Fruit fly (Drosophila melanogaster) Kc167 (cell line): ENCODE results near the gene ThrRS.

Source experiments
- Myc ChIP-seq: fragments of >200 bp; optimal IDR thresholded peaks from 2 replicates; lab custom pipeline; 2017; ENCODE audit warnings: missing external identifiers
- Sin3A ChIP-seq: fragments of >200 bp; optimal IDR thresholded peaks from 2 replicates; lab custom pipeline; 2018; ENCODE audit warnings: missing external identifiers
- h ChIP-seq: fragments of >200 bp; optimal IDR thresholded peaks from 3 replicates; lab custom pipeline; 2018; ENCODE audit warnings: missing external identifiers
- insv ChIP-seq: fragments of >200 bp; optimal IDR thresholded peaks from 3 replicates; lab custom pipeline; 2018; ENCODE audit warnings: missing external identifiers
- psq ChIP-seq: fragments of >200 bp; optimal IDR thresholded peaks from 2 replicates; lab custom pipeline; 2017; ENCODE audit warnings: missing external identifiers
- ttk ChIP-seq: sonication (Bioruptor generic); optimal IDR thresholded peaks from 2 replicates; lab custom pipeline; 2017; ENCODE audit warnings: missing external identifiers

ThrRS gene

dm6 chr2L:12085010-12085409 is 18.5 kb upstream of the ThrRS start:
- TF ChIP-seq Sin3A (lab: Kevin White, UChicago) (no peak), h (lab: Kevin White, UChicago) (no peak), insv (lab: Kevin White, UChicago) (no peak), psq (no peak), Myc (lab: Kevin White, UChicago) (no peak), ttk (lab: Kevin White, UChicago) (no peak)

DNA sequence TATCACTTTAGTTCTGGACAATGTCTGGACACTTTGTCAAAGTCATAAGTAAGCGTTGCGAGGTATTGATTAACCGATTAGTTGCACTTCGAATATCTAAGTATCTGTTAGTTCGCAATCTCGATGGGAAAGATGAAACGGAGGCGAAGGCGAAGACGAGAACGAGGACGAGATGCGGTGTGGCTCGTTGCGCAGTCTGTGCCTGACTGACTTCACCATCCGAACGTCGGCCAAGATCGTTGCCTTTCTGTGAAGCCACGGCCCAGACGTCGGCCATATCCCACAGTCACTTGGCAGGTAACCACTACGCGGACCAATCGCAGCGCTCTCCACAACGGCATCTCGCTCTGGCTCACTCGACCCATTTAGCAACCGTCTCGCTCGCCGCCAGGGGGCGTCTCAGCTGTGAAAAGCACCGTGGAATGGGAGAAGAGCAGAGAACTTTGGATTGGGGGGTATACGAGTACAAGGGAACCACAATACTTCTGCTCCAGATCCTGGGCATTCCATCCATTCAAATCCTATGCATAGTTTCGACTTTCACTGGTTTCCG is 17.9 kb upstream of the ThrRS start, which contains the start of gene prd:
prd (minus strand) TSS at position 209 of the 553 bp plus-strand sequence.
- TF ChIP-seq psq: no peak
- TF ChIP-seq Sin3A (lab: Kevin White, UChicago): no peak
- no peak for TF ChIP-seq h (lab: Kevin White, UChicago)
- no peak for TF ChIP-seq Myc (lab: Kevin White, UChicago)
- TF ChIP-seq ttk (lab: Kevin White, UChicago): no peak
- no peak for TF ChIP-seq insv (lab: Kevin White, UChicago)

DNA sequence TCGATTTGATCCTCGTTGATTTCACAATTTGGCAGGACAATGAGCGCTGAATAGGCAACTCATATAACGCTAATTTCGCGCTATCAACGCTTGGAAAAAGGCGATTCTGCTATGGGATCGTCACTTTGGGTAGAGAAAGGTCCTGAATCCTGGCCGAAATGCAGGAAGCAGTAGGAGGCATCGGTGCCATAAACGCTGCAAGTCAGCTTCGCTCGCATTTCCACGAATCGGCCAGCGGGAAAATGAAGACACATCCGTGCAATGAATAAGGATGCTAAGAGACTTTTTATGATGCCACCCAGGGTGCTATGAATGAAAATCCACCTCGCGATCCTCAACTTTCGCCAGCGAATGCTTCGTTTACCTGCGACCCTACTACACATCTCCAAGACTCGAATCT is 16.1 kb upstream of the ThrRS start:
- TF ChIP-seq h (lab: Kevin White, UChicago) (no peak), ttk (lab: Kevin White, UChicago) (no peak), insv (lab: Kevin White, UChicago) (no peak), psq (no peak), Sin3A (lab: Kevin White, UChicago) (no peak)

DNA sequence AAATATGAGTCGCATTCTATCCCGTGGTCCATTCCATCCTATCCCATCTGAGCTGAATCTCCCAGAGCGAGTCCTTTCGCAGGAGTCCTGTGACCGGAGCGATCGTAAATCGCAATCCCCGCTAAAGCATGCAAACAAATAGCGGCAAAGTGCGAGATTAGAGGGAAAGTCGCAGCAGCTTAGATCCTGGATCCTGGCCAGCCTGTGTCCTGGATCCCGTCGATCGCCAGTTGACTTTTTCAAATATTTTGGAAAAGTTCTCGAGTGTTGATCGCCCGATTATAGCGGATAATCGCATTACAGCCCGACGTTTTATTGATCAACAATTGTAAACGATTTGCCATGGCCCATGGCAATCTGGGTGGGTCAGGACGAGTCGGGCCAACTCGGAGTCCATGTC is 14.4 kb upstream of the ThrRS start:
- TF ChIP-seq Myc (lab: Kevin White, UChicago) (no peak), insv (lab: Kevin White, UChicago) (no peak), ttk (lab: Kevin White, UChicago) (no peak), Sin3A (lab: Kevin White, UChicago) (no peak), h (lab: Kevin White, UChicago) (no peak), psq (no peak)

- no peak for TF ChIP-seq psq
- no peak for TF ChIP-seq ttk (lab: Kevin White, UChicago)
- no peak for TF ChIP-seq Sin3A (lab: Kevin White, UChicago)
- no peak for TF ChIP-seq Myc (lab: Kevin White, UChicago)
- no peak for TF ChIP-seq h (lab: Kevin White, UChicago)
- no peak for TF ChIP-seq insv (lab: Kevin White, UChicago)
Measured at dm6 chr2L:12091522-12091921, 12.0 kb upstream of the ThrRS start, which contains the start of gene Pex19. TSS of gene Pex19 (plus strand) at chr2L:12091822.

DNA sequence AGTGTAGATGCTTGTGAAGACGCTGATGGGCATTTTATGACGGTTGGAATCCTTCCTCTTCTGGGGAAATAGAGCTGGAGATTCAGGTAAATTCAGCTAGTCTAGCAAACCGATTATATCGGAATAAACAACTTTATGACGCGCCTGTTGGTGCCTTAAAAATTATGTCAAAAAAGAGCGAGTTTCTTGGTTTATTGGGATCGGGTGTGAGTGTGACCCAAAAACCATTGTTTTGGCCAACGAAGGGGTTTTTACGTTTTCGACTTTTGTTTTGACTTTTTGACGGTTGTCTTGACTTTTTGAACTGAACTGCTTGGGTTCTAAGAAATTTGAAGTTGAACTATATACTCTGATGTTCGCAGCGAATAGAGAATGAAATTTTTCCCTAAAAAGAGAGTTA is 11.5 kb upstream of the ThrRS start:
- TF ChIP-seq h (lab: Kevin White, UChicago): no peak
- no peak for TF ChIP-seq Myc (lab: Kevin White, UChicago)
- no peak for TF ChIP-seq Sin3A (lab: Kevin White, UChicago)
- TF ChIP-seq ttk (lab: Kevin White, UChicago): no peak
- TF ChIP-seq psq: no peak
- no peak for TF ChIP-seq insv (lab: Kevin White, UChicago)

DNA sequence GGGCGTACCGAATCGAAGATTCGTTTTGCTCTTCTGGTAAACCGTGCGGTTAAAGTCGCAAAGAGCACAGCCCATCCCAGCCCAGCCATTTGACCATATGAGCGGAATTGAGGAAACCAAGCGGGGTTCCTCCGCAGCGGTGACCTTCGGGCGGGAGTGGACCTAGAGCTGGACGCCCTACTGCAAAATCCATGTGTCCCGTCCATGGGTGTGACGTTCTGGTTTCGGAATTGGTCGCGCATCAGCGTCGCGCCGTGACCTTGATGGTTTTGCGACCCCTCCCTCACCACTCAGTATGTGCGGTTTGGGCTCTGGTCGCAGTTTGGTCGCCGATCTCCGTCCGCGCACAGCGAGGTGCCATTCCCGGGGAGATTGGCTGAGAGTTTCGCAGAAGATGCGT is 10.8 kb upstream of the ThrRS start:
- no peak for TF ChIP-seq ttk (lab: Kevin White, UChicago)
- no peak for TF ChIP-seq Sin3A (lab: Kevin White, UChicago)
- no peak for TF ChIP-seq insv (lab: Kevin White, UChicago)
- no peak for TF ChIP-seq psq
- TF ChIP-seq h (lab: Kevin White, UChicago): no peak
- no peak for TF ChIP-seq Myc (lab: Kevin White, UChicago)

dm6 chr2L:12093652-12094051 is 9.9 kb upstream of the ThrRS start:
- no peak for TF ChIP-seq ttk (lab: Kevin White, UChicago)

DNA sequence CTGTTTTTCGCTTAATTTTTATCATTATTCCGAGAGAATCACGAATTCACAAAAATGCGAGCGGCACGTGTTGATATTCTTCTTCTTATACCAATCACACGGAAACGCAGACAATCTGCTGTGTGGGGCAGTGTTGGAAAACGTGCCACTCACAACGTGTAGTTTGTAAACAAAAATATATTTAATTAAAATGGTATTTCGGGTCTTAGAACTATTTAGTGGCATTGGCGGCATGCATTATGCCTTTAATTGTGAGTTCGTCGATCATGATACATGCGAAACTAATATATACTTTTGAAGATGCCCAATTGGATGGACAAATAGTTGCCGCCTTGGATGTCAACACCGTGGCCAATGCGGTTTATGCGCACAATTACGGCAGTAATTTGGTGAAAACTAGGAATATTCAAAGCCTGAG is 7.1 kb upstream of the ThrRS start, which contains the start of the genes CG6712 and Mt2:
CG6712 (minus strand) TSS at position 116 of the 418 bp plus-strand sequence.
Mt2 (plus strand) TSS at position 130 of the 418 bp plus-strand sequence.
- no peak for TF ChIP-seq ttk (lab: Kevin White, UChicago)
- TF ChIP-seq Myc (lab: Kevin White, UChicago): no peak
- no peak for TF ChIP-seq h (lab: Kevin White, UChicago)

DNA sequence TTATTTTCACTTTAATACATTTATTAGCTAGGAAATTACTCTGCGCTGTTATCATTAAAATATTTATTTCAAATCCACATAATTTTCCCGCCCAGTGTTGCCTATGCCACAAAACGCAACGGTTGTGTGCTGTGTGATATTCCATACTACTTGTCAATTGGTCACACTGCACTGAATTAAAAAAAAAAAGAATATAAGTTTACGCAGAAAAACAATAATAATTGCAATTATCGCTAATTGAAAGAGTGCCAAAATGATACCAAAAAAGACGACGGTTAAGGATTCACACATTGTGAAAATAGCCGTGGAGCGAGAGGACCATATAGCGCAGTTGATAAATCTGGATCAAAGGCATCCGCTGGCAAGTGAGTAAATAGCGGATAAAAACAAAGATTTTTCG is 5.9 kb upstream of the ThrRS start, which contains the start of gene Ced-12:
Ced-12 (plus strand) TSS at position 141 of the 400 bp plus-strand sequence.
- TF ChIP-seq insv (lab: Kevin White, UChicago) (no peak), psq (no peak), Sin3A (lab: Kevin White, UChicago) (no peak), h (lab: Kevin White, UChicago) (no peak), ttk (lab: Kevin White, UChicago) (no peak), Myc (lab: Kevin White, UChicago) (no peak)

DNA sequence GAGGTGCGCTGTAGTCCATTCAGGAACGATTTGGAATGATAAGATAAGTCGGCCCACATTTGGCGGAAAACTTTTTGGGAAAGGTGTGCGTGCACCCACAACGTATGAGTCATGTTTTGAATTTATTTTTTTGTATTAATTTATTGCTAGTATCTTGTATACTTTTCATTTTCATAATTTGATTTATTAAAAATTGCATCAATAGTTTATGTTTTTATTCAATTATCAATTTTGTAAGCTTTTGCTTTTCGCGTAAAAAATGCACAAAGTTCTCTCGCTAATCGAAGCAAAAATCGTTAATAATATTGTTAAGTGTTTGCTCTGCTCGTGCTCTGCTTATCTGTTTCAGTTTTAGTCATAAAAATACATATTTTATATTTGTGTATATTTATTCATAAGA is 3.5 kb downstream of the ThrRS start:
- TF ChIP-seq Myc (lab: Kevin White, UChicago): no peak
- TF ChIP-seq ttk (lab: Kevin White, UChicago): no peak
- no peak for TF ChIP-seq Sin3A (lab: Kevin White, UChicago)
- no peak for TF ChIP-seq psq
- no peak for TF ChIP-seq insv (lab: Kevin White, UChicago)
- no peak for TF ChIP-seq h (lab: Kevin White, UChicago)

DNA sequence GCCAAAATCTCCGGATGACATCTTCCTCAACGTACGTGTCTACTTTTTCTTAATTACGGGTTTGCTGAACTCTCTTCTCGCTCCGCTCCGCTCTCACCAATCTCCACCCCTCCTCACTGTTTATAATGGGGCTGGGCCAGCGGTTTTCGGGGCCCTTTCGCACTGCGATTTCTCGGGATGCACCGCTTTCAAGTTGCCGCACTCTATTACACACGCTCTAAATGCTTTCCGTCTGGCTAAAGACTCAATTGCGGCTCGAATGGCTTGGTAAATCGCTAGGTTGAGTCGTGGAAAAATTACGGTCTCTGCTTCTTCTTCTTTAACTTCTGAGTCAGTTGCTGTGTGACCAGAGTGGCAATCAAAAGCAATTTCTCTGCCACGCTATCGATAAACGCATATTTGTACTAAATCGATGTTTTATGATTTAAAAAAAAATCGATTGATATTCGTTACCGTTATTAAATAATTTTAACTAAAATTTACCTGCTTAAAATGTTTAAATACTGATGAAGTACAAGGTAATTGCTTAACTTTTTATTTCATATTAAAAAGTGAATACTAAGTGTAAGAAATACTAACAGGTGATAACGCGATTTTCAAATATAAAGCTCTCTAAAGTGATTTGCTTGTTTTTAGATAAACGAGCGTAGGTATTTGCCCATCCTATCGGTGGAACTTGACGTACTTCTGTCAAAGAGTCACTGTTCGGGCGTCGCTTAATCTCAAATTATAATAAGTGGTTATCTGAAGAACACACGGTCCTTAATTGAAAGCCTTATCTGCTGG is 5.4 kb downstream of the ThrRS start, which contains the start of the genes Rab6 and Phae1:
Rab6 (minus strand) TSS at position 338 of the 786 bp plus-strand sequence.
Phae1 (plus strand) TSS at position 639 of the 786 bp plus-strand sequence.
- TF ChIP-seq Sin3A (lab: Kevin White, UChicago): no peak
- no peak for TF ChIP-seq ttk (lab: Kevin White, UChicago)
- TF ChIP-seq h (lab: Kevin White, UChicago): no peak
- no peak for TF ChIP-seq psq
